Worm (Caenorhabditis elegans) whole organism, L1 larva: ENCODE data around the gene F48G7.8.

Experiments used
- ces-1 ChIP-seq: fragments of 150-350 bp; optimal IDR thresholded peaks from 2 replicates; lab custom pipeline; 2014; ENCODE audit warnings: missing biosample characterization, missing genetic modification reagents, missing genetic modification characterization
- grh-1 ChIP-seq: fragments of 200-800 bp; sonication (Bioruptor generic); IDR thresholded peaks from 2 replicates; pipeline ENCODE4 v1.3.6; 2022; ENCODE audit warnings: missing genetic modification reagents, missing genetic modification characterization, missing compliant biosample characterization
- lir-3 ChIP-seq: sonication (generic microtip); optimal IDR thresholded peaks from 2 replicates; lab custom pipeline; 2016; ENCODE audit warnings: mild to moderate bottlenecking, missing genetic modification characterization, moderate library complexity, missing compliant biosample characterization; ENCODE audit not compliant: poor library complexity
- nhr-12 ChIP-seq: sonication (generic microtip); optimal IDR thresholded peaks from 2 replicates; lab custom pipeline; 2017; ENCODE audit warnings: missing biosample characterization, missing genetic modification characterization
- pqm-1 ChIP-seq: sonication (generic microtip); optimal IDR thresholded peaks from 3 replicates; lab custom pipeline; 2017; ENCODE audit warnings: missing biosample characterization, missing genetic modification characterization
- skn-1 ChIP-seq: fragments of 150-350 bp; optimal IDR thresholded peaks from 2 replicates; lab custom pipeline; 2014; ENCODE audit warnings: missing biosample characterization, missing genetic modification characterization
- snpc-4 ChIP-seq: fragments of 150-350 bp; optimal IDR thresholded peaks from 2 replicates; lab custom pipeline; 2014; ENCODE audit warnings: missing biosample characterization, missing genetic modification characterization
- sox-4 ChIP-seq: sonication (generic microtip); optimal IDR thresholded peaks from 2 replicates; lab custom pipeline; 2016; ENCODE audit warnings: missing genetic modification characterization, missing compliant biosample characterization

DNA sequence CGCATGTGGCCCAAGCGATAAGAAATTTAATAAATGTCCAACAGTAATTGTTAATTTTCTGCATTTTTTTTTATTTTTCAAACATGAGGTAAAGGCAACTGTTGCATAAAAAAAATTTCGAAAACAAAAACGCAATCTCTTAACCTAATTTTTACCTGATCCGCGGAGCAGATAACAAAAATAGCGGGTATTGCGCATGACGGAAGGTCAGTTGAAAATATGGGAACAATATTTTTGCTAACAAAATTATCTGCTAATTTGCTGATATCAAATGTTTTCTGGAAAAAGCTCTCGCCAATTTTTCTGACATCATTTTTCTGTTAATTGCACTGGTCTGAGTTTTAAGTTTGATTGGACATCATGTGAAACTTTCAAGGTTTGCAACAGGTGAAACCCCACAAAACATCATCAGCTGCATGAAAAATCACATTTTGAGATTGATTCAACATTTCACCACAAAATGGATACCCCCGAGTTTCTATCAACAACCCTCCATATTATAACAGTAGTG, 36.9 kb upstream of the F48G7.8 start, which contains the start of the genes F31F4.11 and srh-266:
- no peak for TF ChIP-seq grh-1 (GFP tag; lab: Robert Waterston, UW)
- no peak for TF ChIP-seq skn-1 (tag; lab: Kevin White, UChicago)
- no peak for TF ChIP-seq ces-1 (GFP tag; lab: Kevin White, UChicago)
- TF ChIP-seq nhr-12 (tag; lab: Kevin White, UChicago) = no peak
- TF ChIP-seq pqm-1 = no peak
- TF ChIP-seq snpc-4 (tag; lab: Kevin White, UChicago) = no peak
- TF ChIP-seq sox-4 (tag; lab: Kevin White, UChicago) = no peak
- no peak for TF ChIP-seq lir-3 (tag; lab: Kevin White, UChicago)
